Fruit fly (Drosophila melanogaster): Measurements from ENCODE around the gene Coq6.

Coq6 gene

dm6 chr2L:5489757-5490359, 42.2 kb downstream of the Coq6 start (continued):
- no peak for TF ChIP-seq Ets96B (tag; optimal IDR thresholded peaks at IDR 0.05)
- peak; percentile 36 for TF ChIP-seq dsx (GFP tag; optimal IDR thresholded peaks at IDR 0.05; ENCODE audit: poor library complexity, severe bottlenecking)
- TF ChIP-seq Lpt (GFP tag; optimal IDR thresholded peaks at IDR 0.05) = no peak
- no peak for TF ChIP-seq CG6854 (GFP tag; optimal IDR thresholded peaks at IDR 0.05)
- TF ChIP-seq CG15336 (GFP tag; IDR thresholded peaks at IDR 0.05) = no peak
- no peak for TF ChIP-seq CG3032 (tag; optimal IDR thresholded peaks at IDR 0.05)
- TF ChIP-seq svp (GFP tag) = peak; percentile 51
- TF ChIP-seq Ets21C (GFP tag; optimal IDR thresholded peaks at IDR 0.05) = no peak
- TF ChIP-seq Sox102F (GFP tag; optimal IDR thresholded peaks at IDR 0.05) = no peak
- no peak for TF ChIP-seq lz (GFP tag; optimal IDR thresholded peaks at IDR 0.05)
- no peak for TF ChIP-seq Smox (GFP tag; optimal IDR thresholded peaks at IDR 0.05)
- no peak for TF ChIP-seq OdsH (GFP tag; optimal IDR thresholded peaks at IDR 0.05)
- TF ChIP-seq CG10631 (GFP tag; optimal IDR thresholded peaks at IDR 0.05) = no peak
- peak; percentile 59 for TF ChIP-seq CG6808 (GFP tag; optimal IDR thresholded peaks at IDR 0.05)
- peak; percentile 16 for TF ChIP-seq spab (GFP tag; optimal IDR thresholded peaks at IDR 0.05)
- TF ChIP-seq CG6163 (GFP tag; IDR thresholded peaks at IDR 0.05) = peak; percentile 40; the same call in 1 of the 3 replicates

dm6 chr2L:5489084-5489617, 42.9 kb downstream of the Coq6 start:
- TF ChIP-seq svp (GFP tag) = no peak
- TF ChIP-seq Sox102F (GFP tag; optimal IDR thresholded peaks at IDR 0.05) = no peak
- TF ChIP-seq vri (GFP tag; optimal IDR thresholded peaks at IDR 0.05) = no peak
- TF ChIP-seq cyc (GFP tag; optimal IDR thresholded peaks at IDR 0.05) = no peak
- no peak for TF ChIP-seq ss (GFP tag; optimal IDR thresholded peaks at IDR 0.05)
- no peak for TF ChIP-seq CG1621 (tag; optimal IDR thresholded peaks at IDR 0.05)
- no peak for TF ChIP-seq CG7368 (GFP tag; optimal IDR thresholded peaks at IDR 0.05)
- no peak for TF ChIP-seq Hr38 (GFP tag; optimal IDR thresholded peaks at IDR 0.05)
- TF ChIP-seq CG11294 (GFP tag; IDR thresholded peaks at IDR 0.05) = no peak
- TF ChIP-seq CG32006 (GFP tag; optimal IDR thresholded peaks at IDR 0.05) = no peak
- TF ChIP-seq acj6 (GFP tag; optimal IDR thresholded peaks at IDR 0.05) = no peak
- no peak for TF ChIP-seq Eip93F (GFP tag; optimal IDR thresholded peaks at IDR 0.05)
- TF ChIP-seq Sox14 (GFP tag; optimal IDR thresholded peaks at IDR 0.05) = no peak
- TF ChIP-seq CG8119 (GFP tag; IDR thresholded peaks at IDR 0.05) = no peak
- TF ChIP-seq Smox (GFP tag; optimal IDR thresholded peaks at IDR 0.05) = no peak
- no peak for TF ChIP-seq lz (GFP tag; optimal IDR thresholded peaks at IDR 0.05)
- no peak for TF ChIP-seq Hr39 (GFP tag; optimal IDR thresholded peaks at IDR 0.05)
- TF ChIP-seq CG6808 (GFP tag; optimal IDR thresholded peaks at IDR 0.05) = no peak

- peak; percentile 64 for TF ChIP-seq cyc (GFP tag; optimal IDR thresholded peaks at IDR 0.05)
- peak; percentile 70 for TF ChIP-seq acj6 (GFP tag; optimal IDR thresholded peaks at IDR 0.05)
- peak; percentile 33 for TF ChIP-seq Lpt (GFP tag; optimal IDR thresholded peaks at IDR 0.05)
- peak; percentile 51 for TF ChIP-seq spab (GFP tag; optimal IDR thresholded peaks at IDR 0.05)
- TF ChIP-seq Sox15 (GFP tag; optimal IDR thresholded peaks at IDR 0.05) = peak; percentile 46
- peak; percentile 59 for TF ChIP-seq CG10631 (GFP tag; optimal IDR thresholded peaks at IDR 0.05)
- TF ChIP-seq Smox (GFP tag; optimal IDR thresholded peaks at IDR 0.05) = peak; percentile 63
- TF ChIP-seq Hr38 (GFP tag; optimal IDR thresholded peaks at IDR 0.05) = no peak
- peak; percentile 16 for TF ChIP-seq Ets21C (GFP tag; optimal IDR thresholded peaks at IDR 0.05)
- no peak for TF ChIP-seq Eip93F (GFP tag; optimal IDR thresholded peaks at IDR 0.05)
- no peak for TF ChIP-seq fd85E (GFP tag; optimal IDR thresholded peaks at IDR 0.05)
- TF ChIP-seq CG10669 (GFP tag; optimal IDR thresholded peaks at IDR 0.05) = peak; percentile 68
- TF ChIP-seq net (GFP tag; optimal IDR thresholded peaks at IDR 0.05) = peak; percentile 52
- TF ChIP-seq CG11762 (GFP tag; optimal IDR thresholded peaks at IDR 0.05; ENCODE audit: insufficient read depth) = peak; percentile 71
- peak; percentile 40 for TF ChIP-seq vri (GFP tag; optimal IDR thresholded peaks at IDR 0.05)
- peak; percentile 63 for TF ChIP-seq CG6792 (GFP tag; optimal IDR thresholded peaks at IDR 0.05)
- peak; percentile 45 for TF ChIP-seq Sox14 (GFP tag; optimal IDR thresholded peaks at IDR 0.05)
- peak; percentile 93 for TF ChIP-seq Eip78C (GFP tag)
- peak; percentile 62 for TF ChIP-seq CG8319 (GFP tag; optimal IDR thresholded peaks at IDR 0.05)
- peak; percentile 49 for TF ChIP-seq CG6808 (GFP tag; optimal IDR thresholded peaks at IDR 0.05)
- TF ChIP-seq CG7368 (GFP tag; optimal IDR thresholded peaks at IDR 0.05) = peak; percentile 59
- peak; percentile 67 for TF ChIP-seq Sox102F (GFP tag; optimal IDR thresholded peaks at IDR 0.05)
- peak; percentile 52 for TF ChIP-seq lz (GFP tag; optimal IDR thresholded peaks at IDR 0.05)
- TF ChIP-seq Hr4 (GFP tag; optimal IDR thresholded peaks at IDR 0.05) = peak; percentile 70
- TF ChIP-seq dsx (GFP tag; optimal IDR thresholded peaks at IDR 0.05; ENCODE audit: poor library complexity, severe bottlenecking) = peak; percentile 67
- no peak for TF ChIP-seq CG6854 (GFP tag; optimal IDR thresholded peaks at IDR 0.05)
- peak; percentile 72 for TF ChIP-seq Eip75B (GFP tag; optimal IDR thresholded peaks at IDR 0.05)
- TF ChIP-seq Met (GFP tag; optimal IDR thresholded peaks at IDR 0.05) = peak; percentile 76
- TF ChIP-seq CG8119 (GFP tag; IDR thresholded peaks at IDR 0.05) = peak; percentile 84
- TF ChIP-seq eg (GFP tag; IDR thresholded peaks at IDR 0.05) = peak; percentile 63
- TF ChIP-seq CG6163 (GFP tag; IDR thresholded peaks at IDR 0.05) = peak; percentile 81
- peak; percentile 37 for TF ChIP-seq CG1621 (tag; optimal IDR thresholded peaks at IDR 0.05)
- peak; percentile 68 for TF ChIP-seq CG34406 (GFP tag; optimal IDR thresholded peaks at IDR 0.05)
- TF ChIP-seq esn (GFP tag; optimal IDR thresholded peaks at IDR 0.05) = peak; percentile 74
- TF ChIP-seq CG11294 (GFP tag; IDR thresholded peaks at IDR 0.05) = no peak
Measured at dm6 chr2L:5483093-5483492, 48.9 kb downstream of the Coq6 start.
